Worm (Caenorhabditis elegans): Measurements from ENCODE around the gene C18D11.9.

DNA sequence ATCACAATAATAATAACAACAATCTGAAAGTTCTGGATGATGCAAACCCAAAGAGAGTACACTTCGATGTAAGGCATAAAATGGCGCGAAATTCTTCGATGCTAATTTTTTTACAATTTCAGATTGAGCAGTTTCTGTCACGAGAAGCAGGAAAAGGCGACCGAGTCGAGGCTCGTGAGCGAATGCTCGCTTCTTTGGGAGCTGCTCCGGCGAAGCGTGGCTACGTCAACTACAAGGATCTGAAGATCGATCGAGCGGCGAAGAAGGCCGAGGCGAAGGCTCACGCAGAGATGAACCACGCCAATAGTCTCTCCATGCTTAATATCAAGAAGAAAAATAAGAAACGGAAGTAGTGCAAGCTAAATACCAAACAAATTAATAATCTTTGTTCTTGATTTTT lies 15.2 kb downstream of the C18D11.9 start:
- TF ChIP-seq W03F9.2 (tag; optimal IDR thresholded peaks at IDR 0.05) (no peak), him-1 (tag; optimal IDR thresholded peaks at IDR 0.05) (no peak), dao-5 (tag; optimal IDR thresholded peaks at IDR 0.05) (no peak)

Measured in whole organism, L4/young adult.